Worm (Caenorhabditis elegans) whole organism, L1 larva: ENCODE measurements around the gene F54F12.2.

Experiments used
- C34B4.2 ChIP-seq: sonication (generic microtip); optimal IDR thresholded peaks from 2 replicates; lab custom pipeline; 2017; ENCODE audit warnings: mild to moderate bottlenecking, missing genetic modification characterization, missing compliant biosample characterization
- Y116A8C.19 ChIP-seq: sonication (generic microtip); optimal IDR thresholded peaks from 2 replicates; lab custom pipeline; 2016; ENCODE audit warnings: missing compliant biosample characterization, missing genetic modification characterization, borderline replicate concordance
- aha-1 ChIP-seq: fragments of 150-350 bp; optimal IDR thresholded peaks from 2 replicates; lab custom pipeline; 2014; ENCODE audit warnings: missing biosample characterization, missing genetic modification characterization
- alr-1 ChIP-seq: fragments of 200-800 bp; sonication (Bioruptor generic); optimal IDR thresholded peaks from 2 replicates; lab custom pipeline; 2018; ENCODE audit warnings: borderline replicate concordance, mild to moderate bottlenecking, missing genetic modification characterization, missing compliant biosample characterization
- ama-1 ChIP-seq: fragments of 150-350 bp; optimal IDR thresholded peaks from 2 replicates; lab custom pipeline; 2014
- ceh-8 ChIP-seq: fragments of 200-800 bp; sonication (Bioruptor generic); optimal IDR thresholded peaks from 2 replicates; lab custom pipeline; 2018; ENCODE audit warnings: mild to moderate bottlenecking, missing genetic modification characterization, moderate library complexity, missing compliant biosample characterization
- ceh-88 ChIP-seq: fragments of 200-800 bp; sonication (Bioruptor generic); IDR thresholded peaks from 2 replicates; pipeline ENCODE4 v1.3.6; 2022; ENCODE audit warnings: missing genetic modification characterization, missing compliant biosample characterization
- ceh-90 ChIP-seq: sonication (generic microtip); optimal IDR thresholded peaks from 2 replicates; lab custom pipeline; 2016; ENCODE audit warnings: missing genetic modification characterization, missing compliant biosample characterization
- ces-1 ChIP-seq: fragments of 150-350 bp; optimal IDR thresholded peaks from 2 replicates; lab custom pipeline; 2014; ENCODE audit warnings: missing biosample characterization, missing genetic modification reagents, missing genetic modification characterization
- efl-1 ChIP-seq, 4 experiments: fragments of 150-350 bp; optimal IDR thresholded peaks in 3 of 4; peaks in 1 of 4; 1 replicate in 1 of 4; 2 replicates in 3 of 4; lab custom pipeline; 2014; ENCODE audit warnings: missing biosample characterization in 2 of 4, missing genetic modification characterization in 2 of 4, missing genetic modification reagents in 2 of 4
- efl-3 ChIP-seq: fragments of 200-800 bp; sonication (Bioruptor generic); optimal IDR thresholded peaks from 2 replicates; lab custom pipeline; 2018; ENCODE audit warnings: mild to moderate bottlenecking, missing genetic modification characterization, missing compliant biosample characterization
- elt-3 ChIP-seq, 6 experiments: fragments of 150-350 bp in 1 of 6; sonication (generic microtip); optimal IDR thresholded peaks; 2 replicates each; lab custom pipeline; 2017 to 2018; ENCODE audit warnings: missing biosample characterization in 6 of 6, missing genetic modification characterization in 6 of 6, inconsistent platforms in 1 of 6
- ets-5 ChIP-seq: fragments of 200-800 bp; sonication (Bioruptor generic); IDR thresholded peaks from 2 replicates; pipeline ENCODE4 v1.3.6; 2022; ENCODE audit warnings: missing genetic modification characterization, missing compliant biosample characterization
- fkh-4 ChIP-seq: sonication (generic microtip); optimal IDR thresholded peaks from 2 replicates; lab custom pipeline; 2016; ENCODE audit warnings: missing compliant biosample characterization, missing genetic modification characterization, borderline replicate concordance
- hlh-17 ChIP-seq: fragments of 200-800 bp; sonication (Bioruptor generic); optimal IDR thresholded peaks from 2 replicates; lab custom pipeline; 2018; ENCODE audit warnings: missing genetic modification characterization, mild to moderate bottlenecking, missing compliant biosample characterization, moderate library complexity, borderline replicate concordance
- hpl-2 ChIP-seq: fragments of 150-350 bp; optimal IDR thresholded peaks from 2 replicates; lab custom pipeline; 2014; ENCODE audit warnings: missing biosample characterization, missing genetic modification reagents, missing genetic modification characterization
- isw-1 ChIP-seq: fragments of 200-800 bp; sonication (Bioruptor generic); IDR thresholded peaks from 2 replicates; pipeline ENCODE4 v1.3.6; 2022; ENCODE audit warnings: missing genetic modification characterization, missing compliant biosample characterization
- lin-13 ChIP-seq: fragments of 150-350 bp; optimal IDR thresholded peaks from 2 replicates; lab custom pipeline; 2014; ENCODE audit warnings: missing biosample characterization, missing genetic modification reagents, missing genetic modification characterization
- lin-35 ChIP-seq, 2 experiments: fragments of 150-350 bp; optimal IDR thresholded peaks; 2 replicates each; lab custom pipeline; 2014; ENCODE audit warnings: missing biosample characterization in 2 of 2, missing genetic modification characterization in 2 of 2, missing genetic modification reagents in 2 of 2
- lir-3 ChIP-seq: sonication (generic microtip); optimal IDR thresholded peaks from 2 replicates; lab custom pipeline; 2016; ENCODE audit warnings: mild to moderate bottlenecking, missing genetic modification characterization, moderate library complexity, missing compliant biosample characterization; ENCODE audit not compliant: poor library complexity
- lsy-2 ChIP-seq, 2 experiments: fragments of 150-350 bp; optimal IDR thresholded peaks; 2 replicates each; lab custom pipeline; 2014; ENCODE audit warnings: missing biosample characterization in 2 of 2, missing genetic modification characterization in 2 of 2
- mef-2 ChIP-seq: fragments of 150-350 bp; optimal IDR thresholded peaks from 2 replicates; lab custom pipeline; 2014; ENCODE audit warnings: missing biosample characterization, missing genetic modification characterization
- mep-1 ChIP-seq: fragments of 150-350 bp; optimal IDR thresholded peaks from 2 replicates; lab custom pipeline; 2014; ENCODE audit warnings: missing biosample characterization, missing genetic modification characterization
- nhr-12 ChIP-seq: sonication (generic microtip); optimal IDR thresholded peaks from 2 replicates; lab custom pipeline; 2017; ENCODE audit warnings: missing biosample characterization, missing genetic modification characterization
- nhr-19 ChIP-seq: fragments of 200-800 bp; sonication (Bioruptor generic); conservative IDR thresholded peaks from 2 replicates; pipeline ENCODE4 v1.3.6; 2022; ENCODE audit warnings: missing genetic modification characterization, missing compliant biosample characterization
- nhr-20 ChIP-seq: sonication (generic microtip); optimal IDR thresholded peaks from 2 replicates; lab custom pipeline; 2016; ENCODE audit warnings: mild to moderate bottlenecking, missing genetic modification characterization, missing compliant biosample characterization
- nhr-237 ChIP-seq: fragments of 150-350 bp; optimal IDR thresholded peaks from 2 replicates; lab custom pipeline; 2014; ENCODE audit warnings: missing biosample characterization, missing genetic modification characterization
- nhr-28 ChIP-seq: fragments of 150-350 bp; optimal IDR thresholded peaks from 2 replicates; lab custom pipeline; 2014; ENCODE audit warnings: missing biosample characterization, missing genetic modification characterization
- nhr-47 ChIP-seq: sonication (generic microtip); optimal IDR thresholded peaks from 2 replicates; lab custom pipeline; 2016; ENCODE audit warnings: mild to moderate bottlenecking, missing genetic modification characterization, moderate library complexity, missing compliant biosample characterization
- nhr-71 ChIP-seq: sonication (generic microtip); optimal IDR thresholded peaks from 2 replicates; lab custom pipeline; 2016; ENCODE audit warnings: mild to moderate bottlenecking, missing genetic modification characterization, moderate library complexity, missing compliant biosample characterization
- nhr-76 ChIP-seq: sonication (generic microtip); optimal IDR thresholded peaks from 2 replicates; lab custom pipeline; 2017; ENCODE audit warnings: missing biosample characterization, missing genetic modification characterization
- nhr-84 ChIP-seq: sonication (generic microtip); optimal IDR thresholded peaks from 2 replicates; lab custom pipeline; 2017; ENCODE audit warnings: missing biosample characterization, missing genetic modification characterization
- nhr-85 ChIP-seq: sonication (generic microtip); peaks from one replicate; lab custom pipeline; 2016; ENCODE audit warnings: missing genetic modification characterization, inconsistent platforms, missing compliant biosample characterization
- nhr-90 ChIP-seq: sonication (generic microtip); optimal IDR thresholded peaks from 2 replicates; lab custom pipeline; 2016; ENCODE audit warnings: mild to moderate bottlenecking, missing genetic modification characterization, missing compliant biosample characterization; ENCODE audit not compliant: poor library complexity
- pag-3 ChIP-seq: sonication (generic microtip); optimal IDR thresholded peaks from 2 replicates; lab custom pipeline; 2017; ENCODE audit warnings: missing genetic modification characterization, mild to moderate bottlenecking, missing compliant biosample characterization, antibody characterized with exemption, borderline replicate concordance; ENCODE audit not compliant: insufficient read depth
- pax-3 ChIP-seq: fragments of 200-800 bp; sonication (Bioruptor generic); optimal IDR thresholded peaks from 2 replicates; lab custom pipeline; 2018; ENCODE audit warnings: mild to moderate bottlenecking, missing genetic modification characterization, moderate library complexity, missing compliant biosample characterization
- pqm-1 ChIP-seq: sonication (generic microtip); optimal IDR thresholded peaks from 3 replicates; lab custom pipeline; 2017; ENCODE audit warnings: missing biosample characterization, missing genetic modification characterization
- skn-1 ChIP-seq: fragments of 150-350 bp; optimal IDR thresholded peaks from 2 replicates; lab custom pipeline; 2014; ENCODE audit warnings: missing biosample characterization, missing genetic modification characterization
- snpc-4 ChIP-seq: fragments of 150-350 bp; optimal IDR thresholded peaks from 2 replicates; lab custom pipeline; 2014; ENCODE audit warnings: missing biosample characterization, missing genetic modification characterization
- snu-23 ChIP-seq: sonication (generic microtip); optimal IDR thresholded peaks from 2 replicates; lab custom pipeline; 2016; ENCODE audit warnings: missing genetic modification characterization, missing compliant biosample characterization
- swsn-7 ChIP-seq: sonication (generic microtip); optimal IDR thresholded peaks from 2 replicates; lab custom pipeline; 2016; ENCODE audit warnings: missing genetic modification characterization, missing compliant biosample characterization
- tbx-2 ChIP-seq: sonication (generic microtip); optimal IDR thresholded peaks from 2 replicates; lab custom pipeline; 2016; ENCODE audit warnings: missing genetic modification characterization, missing compliant biosample characterization
- tlp-1 ChIP-seq: fragments of 150-350 bp; optimal IDR thresholded peaks from 2 replicates; lab custom pipeline; 2014; ENCODE audit warnings: missing biosample characterization, missing genetic modification characterization
- unc-62 ChIP-seq: fragments of 150-350 bp; optimal IDR thresholded peaks from 2 replicates; lab custom pipeline; 2014; ENCODE audit warnings: missing biosample characterization, missing genetic modification reagents, missing genetic modification characterization
- unc-86 ChIP-seq: sonication (generic microtip); optimal IDR thresholded peaks from 2 replicates; lab custom pipeline; 2016; ENCODE audit warnings: missing genetic modification characterization, missing compliant biosample characterization
- vab-15 ChIP-seq: sonication (generic microtip); optimal IDR thresholded peaks from 2 replicates; lab custom pipeline; 2017; ENCODE audit warnings: missing genotype, mild to moderate bottlenecking, missing genetic modification characterization, missing compliant biosample characterization
- xbp-1 ChIP-seq: sonication (generic microtip); optimal IDR thresholded peaks from 2 replicates; lab custom pipeline; 2016; ENCODE audit warnings: missing genetic modification characterization, missing compliant biosample characterization
- zag-1 ChIP-seq: fragments of 150-350 bp; optimal IDR thresholded peaks from 2 replicates; lab custom pipeline; 2014; ENCODE audit warnings: missing biosample characterization, missing genetic modification characterization
- ztf-11 ChIP-seq, 2 experiments: sonication (generic microtip); optimal IDR thresholded peaks; 2 replicates each; lab custom pipeline; 2016 to 2017; ENCODE audit warnings: missing genetic modification characterization in 2 of 2, missing biosample characterization in 1 of 2, missing compliant biosample characterization in 1 of 2

The F54F12.2 gene

ce11 chrIII:13069416-13069815, 29.6 kb downstream of the F54F12.2 start:
- TF ChIP-seq unc-62 (GFP tag; lab: Kevin White, UChicago) = no peak
- TF ChIP-seq nhr-85 (tag; lab: Kevin White, UChicago) = peak; percentile 66
- TF ChIP-seq mep-1 (tag; lab: Kevin White, UChicago) = peak; percentile 1

ce11 chrIII:13070548-13071050, 30.8 kb downstream of the F54F12.2 start, which contains the start of gene Y39E4B.6:
Gene Y39E4B.6, plus strand, starts transcription at chrIII:13070756.
- TF ChIP-seq alr-1 (tag; lab: Kevin White, UChicago) = no peak
- peak; percentile 87 for TF ChIP-seq lir-3
- TF ChIP-seq ceh-8 (GFP tag; lab: Kevin White, UChicago) = peak; percentile 89
- TF ChIP-seq swsn-7 (tag; lab: Kevin White, UChicago) = peak; percentile 99
- peak; percentile 28 for TF ChIP-seq efl-3 (GFP tag; lab: Kevin White, UChicago)
- TF ChIP-seq nhr-76 (tag; lab: Kevin White, UChicago) = peak; percentile 73
- peak; percentile 76 for TF ChIP-seq zag-1 (tag; lab: Kevin White, UChicago)
- peak; percentile 84 to 87 for TF ChIP-seq efl-1 (optimal IDR thresholded peaks at IDR 0.05; lab: Kevin White, UChicago)
- TF ChIP-seq efl-1 (GFP tag; optimal IDR thresholded peaks at IDR 0.05 in 1 of 2; lab: Kevin White, UChicago) = peak; percentile 69 to 97
- peak; percentile 72 for TF ChIP-seq aha-1
- TF ChIP-seq elt-3 (tag; optimal IDR thresholded peaks at IDR 0.05; lab: Kevin White, UChicago) = peak in 5 of 6 experiments; percentile 15 to 90 (median 60)
- TF ChIP-seq hlh-17 (GFP tag; lab: Kevin White, UChicago) = no peak
- peak; percentile 82 for TF ChIP-seq nhr-237 (tag; lab: Kevin White, UChicago)
- peak; percentile 97 for TF ChIP-seq xbp-1 (tag; lab: Kevin White, UChicago)
- no peak for TF ChIP-seq pag-3 (tag; lab: Kevin White, UChicago)
- TF ChIP-seq ztf-11 (tag; optimal IDR thresholded peaks at IDR 0.05; lab: Kevin White, UChicago) = peak in 1 of 2 experiments; percentile 89
- peak; percentile 90 for TF ChIP-seq hpl-2 (GFP tag; lab: Kevin White, UChicago)
- TF ChIP-seq nhr-19 (GFP tag; lab: Robert Waterston, UW) = peak; percentile 94
- peak; percentile 88 for TF ChIP-seq mep-1 (tag; lab: Kevin White, UChicago)
- TF ChIP-seq ets-5 (GFP tag; lab: Robert Waterston, UW) = no peak
- TF ChIP-seq tbx-2 (tag; lab: Kevin White, UChicago) = peak; percentile 98
- TF ChIP-seq ceh-88 = peak; percentile 98
- TF ChIP-seq fkh-4 (tag; lab: Kevin White, UChicago) = peak; percentile 68
- TF ChIP-seq unc-86 (tag; lab: Kevin White, UChicago) = peak; percentile 99
- TF ChIP-seq nhr-84 = no peak
- TF ChIP-seq skn-1 (tag; lab: Kevin White, UChicago) = peak; percentile 80
- TF ChIP-seq Y116A8C.19 (tag; lab: Kevin White, UChicago) = no peak
- peak; percentile 92 for TF ChIP-seq vab-15
- peak; percentile 85 to 92 for TF ChIP-seq lin-35 (GFP tag; optimal IDR thresholded peaks at IDR 0.05; lab: Kevin White, UChicago)
- TF ChIP-seq ceh-90 = peak; percentile 49
- peak; percentile 99 for TF ChIP-seq nhr-85 (tag; lab: Kevin White, UChicago)
- TF ChIP-seq tlp-1 = no peak
- TF ChIP-seq isw-1 (GFP tag; lab: Robert Waterston, UW) = peak; percentile 96
- peak; percentile 54 for TF ChIP-seq pqm-1 (tag; lab: Kevin White, UChicago)
- peak; percentile 92 to 96 for TF ChIP-seq lsy-2 (tag; optimal IDR thresholded peaks at IDR 0.05; lab: Kevin White, UChicago)
- TF ChIP-seq nhr-12 (tag; lab: Kevin White, UChicago) = no peak
- peak; percentile 98 for TF ChIP-seq pax-3 (tag; lab: Kevin White, UChicago)
- no peak for TF ChIP-seq unc-62 (GFP tag; lab: Kevin White, UChicago)
- peak; percentile 96 for TF ChIP-seq nhr-90 (tag; lab: Kevin White, UChicago)
- peak; percentile 28 for TF ChIP-seq ces-1 (GFP tag; lab: Kevin White, UChicago)
- TF ChIP-seq nhr-20 (tag; lab: Kevin White, UChicago) = peak; percentile 100
- TF ChIP-seq snpc-4 (tag; lab: Kevin White, UChicago) = peak; percentile 81
- peak; percentile 99 for TF ChIP-seq snu-23 (GFP tag; lab: Kevin White, UChicago)
- peak; percentile 96 for TF ChIP-seq lin-13
- TF ChIP-seq nhr-71 (tag; lab: Kevin White, UChicago) = peak; percentile 100
- TF ChIP-seq C34B4.2 (tag; lab: Kevin White, UChicago) = peak; percentile 46
- peak; percentile 80 for TF ChIP-seq mef-2
- TF ChIP-seq ama-1 (lab: Kevin White, UChicago) = peak; percentile 96
- no peak for TF ChIP-seq nhr-28 (tag; lab: Kevin White, UChicago)
- peak; percentile 99 for TF ChIP-seq nhr-47 (tag; lab: Kevin White, UChicago)
